Fruit fly (Drosophila melanogaster) whole organism: ENCODE data around the gene SPARC.

Experiments used
- CG8478 ChIP-seq: fragments of >200 bp; optimal IDR thresholded peaks from 2 replicates; lab custom pipeline; 2018; ENCODE audit warnings: inconsistent platforms
- Dll ChIP-seq: fragments of >200 bp; optimal IDR thresholded peaks from 2 replicates; lab custom pipeline; 2017
- psq ChIP-seq: fragments of >200 bp; optimal IDR thresholded peaks from 2 replicates; lab custom pipeline; 2017
- usp ChIP-seq: fragments of >200 bp; optimal IDR thresholded peaks from 2 replicates; lab custom pipeline; 2017; ENCODE audit warnings: missing biosample characterization, missing genetic modification characterization, mixed read lengths

DNA sequence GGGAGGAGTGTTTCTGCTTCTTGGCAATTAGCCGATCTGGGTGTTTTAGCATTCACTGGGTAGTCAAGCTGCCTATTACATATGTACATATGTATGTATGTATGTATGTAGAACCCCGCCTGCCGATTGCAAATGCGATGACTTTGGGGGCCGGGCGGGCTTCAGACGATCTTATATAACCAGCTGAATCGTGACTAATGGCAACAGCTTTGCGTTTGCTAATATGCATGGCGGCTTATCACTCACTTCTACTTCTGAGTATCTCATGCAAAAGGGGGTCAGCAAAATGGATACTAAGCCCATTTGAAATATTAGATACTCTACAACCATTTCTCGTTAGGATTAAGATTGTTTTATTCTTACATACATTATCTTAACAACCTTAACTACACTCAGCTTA is 24.5 kb upstream of the SPARC start:
- TF ChIP-seq psq (lab: Kevin White, UChicago), result no peak
- TF ChIP-seq Dll, result no peak
- TF ChIP-seq CG8478 (lab: Kevin White, UChicago), result no peak
- no peak for TF ChIP-seq usp (GFP tag; lab: Kevin White, UChicago)
